Worm (Caenorhabditis elegans) whole organism, young adult: ENCODE data around the gene col-186.
A peak's percentile ranks its signal among the peaks of the same experiment; 100 is the strongest.

Source experiments
- D2030.7 ChIP-seq: fragments of 200-800 bp; sonication (Bioruptor generic); IDR thresholded peaks from 2 replicates; pipeline ENCODE4 v1.3.6; 2022; ENCODE audit warnings: missing genetic modification reagents, missing genetic modification characterization, missing compliant biosample characterization
- F23B12.7 ChIP-seq: sonication (generic microtip); optimal IDR thresholded peaks from 2 replicates; lab custom pipeline; 2017; ENCODE audit warnings: missing genetic modification characterization, mild to moderate bottlenecking, missing compliant biosample characterization, antibody characterized with exemption, moderate library complexity; ENCODE audit not compliant: insufficient read depth
- F37B4.10 ChIP-seq: fragments of 200-800 bp; sonication (Bioruptor generic); IDR thresholded peaks from 2 replicates; pipeline ENCODE4 v1.3.6; 2022; ENCODE audit warnings: missing genetic modification characterization, missing compliant biosample characterization
- F39B2.1 ChIP-seq: fragments of 200-800 bp; sonication (Bioruptor generic); IDR thresholded peaks from 2 replicates; pipeline ENCODE4 v1.3.6; 2022; ENCODE audit warnings: missing genetic modification reagents, missing genetic modification characterization, missing compliant biosample characterization
- F52B5.7 ChIP-seq: sonication (generic microtip); optimal IDR thresholded peaks from 2 replicates; lab custom pipeline; 2016; ENCODE audit warnings: mild to moderate bottlenecking, missing genetic modification characterization, missing compliant biosample characterization
- Y53G8AR.9 ChIP-seq: fragments of 200-800 bp; sonication (Bioruptor generic); conservative IDR thresholded peaks from 2 replicates; pipeline ENCODE4 v1.3.6; 2022; ENCODE audit warnings: missing genetic modification reagents, missing genetic modification characterization, missing compliant biosample characterization
- Y67H2A.10 ChIP-seq: fragments of 200-800 bp; sonication (Bioruptor generic); conservative IDR thresholded peaks from 2 replicates; pipeline ENCODE4 v1.3.6; 2022; ENCODE audit warnings: missing genetic modification reagents, missing genetic modification characterization, missing compliant biosample characterization
- Y79H2A.3 ChIP-seq: fragments of 200-800 bp; sonication (Bioruptor generic); conservative IDR thresholded peaks from 2 replicates; pipeline ENCODE4 v1.3.6; 2022; ENCODE audit warnings: missing genetic modification reagents, missing genetic modification characterization, missing compliant biosample characterization
- Y95B8A.8 ChIP-seq: fragments of 200-800 bp; sonication (Bioruptor generic); IDR thresholded peaks from 2 replicates; pipeline ENCODE4 v1.3.6; 2022; ENCODE audit warnings: missing genetic modification reagents, missing genetic modification characterization, missing compliant biosample characterization
- attf-5 ChIP-seq: fragments of 200-800 bp; sonication (Bioruptor generic); optimal IDR thresholded peaks from 2 replicates; lab custom pipeline; 2018; ENCODE audit warnings: mild to moderate bottlenecking, missing genetic modification characterization, missing compliant biosample characterization
- cebp-1 ChIP-seq, 2 experiments: fragments of 200-800 bp in 1 of 2; sonication (Bioruptor generic) in 1 of 2; sonication (generic microtip) in 1 of 2; IDR thresholded peaks in 1 of 2; optimal IDR thresholded peaks in 1 of 2; 2 replicates each; pipeline versions ENCODE4 v1.3.6 to Lab custom; 2017 to 2022; ENCODE audit warnings: missing compliant biosample characterization in 2 of 2, missing genetic modification characterization in 2 of 2, mild to moderate bottlenecking in 1 of 2, missing genetic modification reagents in 1 of 2, moderate library complexity in 1 of 2
- ceh-40 ChIP-seq: fragments of 200-800 bp; sonication (Bioruptor generic); IDR thresholded peaks from 2 replicates; pipeline ENCODE4 v1.3.6; 2022; ENCODE audit warnings: missing genetic modification characterization, missing compliant biosample characterization
- dpff-1 ChIP-seq: sonication (generic microtip); optimal IDR thresholded peaks from 2 replicates; lab custom pipeline; 2017; ENCODE audit warnings: mild to moderate bottlenecking, missing genetic modification characterization, missing compliant biosample characterization
- egrh-3 ChIP-seq: fragments of 200-800 bp; sonication (Bioruptor generic); IDR thresholded peaks from 2 replicates; pipeline ENCODE4 v1.3.6; 2022; ENCODE audit warnings: missing genetic modification reagents, missing genetic modification characterization, missing compliant biosample characterization
- hlh-12 ChIP-seq: sonication (generic microtip); optimal IDR thresholded peaks from 2 replicates; lab custom pipeline; 2016; ENCODE audit warnings: missing genetic modification characterization, missing compliant biosample characterization
- hmg-20 ChIP-seq: fragments of 200-800 bp; sonication (Bioruptor generic); IDR thresholded peaks from 2 replicates; pipeline ENCODE4 v1.3.6; 2022; ENCODE audit warnings: missing genetic modification reagents, missing genetic modification characterization, missing compliant biosample characterization
- hrde-1 ChIP-seq: sonication (generic microtip); optimal IDR thresholded peaks from 2 replicates; lab custom pipeline; 2016; ENCODE audit warnings: missing genetic modification characterization, mild to moderate bottlenecking, missing compliant biosample characterization, moderate library complexity, missing genotype, missing genetic modification reagents, borderline replicate concordance
- hsf-1 ChIP-seq: fragments of 200-800 bp; sonication (Bioruptor generic); IDR thresholded peaks from 2 replicates; pipeline ENCODE4 v1.3.6; 2022; ENCODE audit warnings: missing genetic modification reagents, missing genetic modification characterization, missing compliant biosample characterization
- let-526 ChIP-seq: fragments of 200-800 bp; sonication (Bioruptor generic); IDR thresholded peaks from 2 replicates; pipeline ENCODE4 v1.3.6; 2022; ENCODE audit warnings: missing genetic modification reagents, missing genetic modification characterization, missing compliant biosample characterization
- let-607 ChIP-seq, 2 experiments: fragments of 200-800 bp in 1 of 2; sonication (Bioruptor generic) in 1 of 2; sonication (generic microtip) in 1 of 2; optimal IDR thresholded peaks; 2 replicates each; lab custom pipeline; 2016 to 2018; ENCODE audit warnings: mild to moderate bottlenecking in 2 of 2, missing compliant biosample characterization in 2 of 2, missing genetic modification characterization in 2 of 2, moderate library complexity in 2 of 2, missing genotype in 1 of 2
- lsl-1 ChIP-seq: fragments of 200-800 bp; sonication (Bioruptor generic); optimal IDR thresholded peaks from 2 replicates; lab custom pipeline; 2018; ENCODE audit warnings: mild to moderate bottlenecking, missing genetic modification characterization, moderate library complexity, missing compliant biosample characterization
- madf-3 ChIP-seq: fragments of 200-800 bp; sonication (Bioruptor generic); IDR thresholded peaks from 2 replicates; pipeline ENCODE4 v1.3.6; 2022; ENCODE audit warnings: missing genetic modification reagents, missing genetic modification characterization, missing compliant biosample characterization
- madf-8 ChIP-seq: fragments of 200-800 bp; sonication (Bioruptor generic); conservative IDR thresholded peaks from 2 replicates; pipeline ENCODE4 v1.3.6; 2022; ENCODE audit warnings: missing genetic modification reagents, missing genetic modification characterization, missing compliant biosample characterization
- mes-4 ChIP-seq: sonication (generic microtip); optimal IDR thresholded peaks from 2 replicates; lab custom pipeline; 2016; ENCODE audit warnings: missing genotype, missing genetic modification characterization, missing compliant biosample characterization
- nfya-2 ChIP-seq: fragments of 200-800 bp; sonication (Bioruptor generic); IDR thresholded peaks from 2 replicates; pipeline ENCODE4 v1.3.6; 2022; ENCODE audit warnings: missing genetic modification reagents, missing genetic modification characterization, missing compliant biosample characterization
- nhr-120 ChIP-seq: fragments of 200-800 bp; sonication (Bioruptor generic); IDR thresholded peaks from 2 replicates; pipeline ENCODE4 v1.3.6; 2022; ENCODE audit warnings: missing genetic modification characterization, missing compliant biosample characterization
- nhr-179 ChIP-seq: sonication (generic microtip); optimal IDR thresholded peaks from 2 replicates; lab custom pipeline; 2016; ENCODE audit warnings: mild to moderate bottlenecking, missing genetic modification characterization, missing compliant biosample characterization
- nhr-80 ChIP-seq: sonication (generic microtip); optimal IDR thresholded peaks from 2 replicates; lab custom pipeline; 2016; ENCODE audit warnings: missing genetic modification characterization, missing compliant biosample characterization
- repo-1 ChIP-seq: sonication (generic microtip); optimal IDR thresholded peaks from 2 replicates; lab custom pipeline; 2017; ENCODE audit warnings: mild to moderate bottlenecking, missing genetic modification characterization, missing compliant biosample characterization
- snpc-1.1 ChIP-seq: sonication (generic microtip); optimal IDR thresholded peaks from 2 replicates; lab custom pipeline; 2017; ENCODE audit warnings: missing genetic modification characterization, mild to moderate bottlenecking, missing compliant biosample characterization, antibody characterized with exemption, moderate library complexity, missing genotype, missing genetic modification reagents; ENCODE audit not compliant: insufficient read depth
- snpc-1.3 ChIP-seq: sonication (generic microtip); optimal IDR thresholded peaks from 2 replicates; lab custom pipeline; 2017; ENCODE audit warnings: missing genetic modification characterization, mild to moderate bottlenecking, missing compliant biosample characterization, antibody characterized with exemption, moderate library complexity, missing genotype, missing genetic modification reagents; ENCODE audit not compliant: insufficient read depth
- snpc-4 ChIP-seq, 5 experiments: fragments of 150-350 bp in 1 of 5; sonication (generic microtip) in 4 of 5; optimal IDR thresholded peaks; 2 replicates each; lab custom pipeline; 2014 to 2018; ENCODE audit warnings: missing genetic modification characterization in 5 of 5, missing biosample characterization in 3 of 5, antibody characterized with exemption in 2 of 5, mild to moderate bottlenecking in 2 of 5, missing compliant biosample characterization in 2 of 5, missing genotype in 2 of 5, moderate library complexity in 2 of 5, missing genetic modification reagents in 1 of 5
- unc-130 ChIP-seq: sonication (generic microtip); optimal IDR thresholded peaks from 2 replicates; lab custom pipeline; 2016; ENCODE audit warnings: missing genetic modification reagents, missing genetic modification characterization, missing compliant biosample characterization
- zfh-2 ChIP-seq: fragments of 200-800 bp; sonication (Bioruptor generic); conservative IDR thresholded peaks from 2 replicates; pipeline ENCODE4 v1.3.6; 2022; ENCODE audit warnings: missing genetic modification reagents, missing genetic modification characterization, missing compliant biosample characterization
- ztf-22 ChIP-seq: fragments of 200-800 bp; sonication (Bioruptor generic); optimal IDR thresholded peaks from 2 replicates; lab custom pipeline; 2018; ENCODE audit warnings: mild to moderate bottlenecking, missing genetic modification characterization, moderate library complexity, missing compliant biosample characterization
- ztf-6 ChIP-seq: fragments of 200-800 bp; sonication (Bioruptor generic); IDR thresholded peaks from 2 replicates; pipeline ENCODE4 v1.3.6; 2022; ENCODE audit warnings: missing genetic modification reagents, missing genetic modification characterization, missing compliant biosample characterization

Gene col-186

ce11 chrX:15943709-15944108 is 7.6 kb upstream of the col-186 start, which contains the start of gene mec-5:
Gene mec-5 (plus strand): TSS chrX:15944009.
- no peak for TF ChIP-seq let-526 (GFP tag; lab: Robert Waterston, UW)
- no peak for TF ChIP-seq F52B5.7 (tag; lab: Kevin White, UChicago)
- no peak for TF ChIP-seq nhr-179 (tag; lab: Kevin White, UChicago)
- no peak for TF ChIP-seq repo-1
- TF ChIP-seq F23B12.7 = no peak
- no peak for TF ChIP-seq D2030.7
- TF ChIP-seq lsl-1 (GFP tag; lab: Kevin White, UChicago) = no peak
- TF ChIP-seq ztf-6 = no peak
- TF ChIP-seq nfya-2 (GFP tag; lab: Robert Waterston, UW) = no peak
- TF ChIP-seq unc-130 (GFP tag; lab: Kevin White, UChicago) = no peak
- TF ChIP-seq ztf-22 (GFP tag; lab: Kevin White, UChicago) = no peak
- TF ChIP-seq cebp-1 (GFP tag; IDR thresholded peaks at IDR 0.05; lab: Robert Waterston, UW) = no peak
- TF ChIP-seq cebp-1 (tag; optimal IDR thresholded peaks at IDR 0.05; lab: Kevin White, UChicago) = no peak
- no peak for TF ChIP-seq Y67H2A.10
- no peak for TF ChIP-seq Y53G8AR.9 (GFP tag; lab: Robert Waterston, UW)
- no peak for TF ChIP-seq hsf-1 (GFP tag; lab: Robert Waterston, UW)
- TF ChIP-seq ceh-40 = no peak
- TF ChIP-seq hlh-12 (tag; lab: Kevin White, UChicago) = no peak
- no peak for TF ChIP-seq attf-5
- no peak for TF ChIP-seq Y95B8A.8 (GFP tag; lab: Robert Waterston, UW)
- TF ChIP-seq, all 124 proteins: peak for 0

ce11 chrX:15944198-15944597 is 7.1 kb upstream of the col-186 start:
- TF ChIP-seq hmg-20 (GFP tag; lab: Robert Waterston, UW) (no peak), let-607 (tag; optimal IDR thresholded peaks at IDR 0.05; lab: Kevin White, UChicago) (peak; percentile 64 to 77), hrde-1 (tag; lab: Kevin White, UChicago) (no peak), snpc-1.3 (tag; lab: Kevin White, UChicago) (no peak), nhr-80 (tag; lab: Kevin White, UChicago) (peak; percentile 78)

- peak; percentile 86 for TF ChIP-seq zfh-2 (GFP tag; lab: Robert Waterston, UW)
- no peak for TF ChIP-seq F39B2.1 (GFP tag; lab: Robert Waterston, UW)
- TF ChIP-seq, all 124 proteins: peak for 1
These were observed 5.5 kb upstream of the col-186 start for ce11 chrX:15945806-15946205.

- TF ChIP-seq egrh-3 (GFP tag; lab: Robert Waterston, UW) (peak; percentile 34; the same call in 1 of the 2 replicates), zfh-2 (GFP tag; lab: Robert Waterston, UW) (peak; percentile 51; the same call in 1 of the 2 replicates), snpc-4 (GFP tag; optimal IDR thresholded peaks at IDR 0.05; lab: Kevin White, UChicago) (no peak), snpc-4 (tag; optimal IDR thresholded peaks at IDR 0.05; lab: Kevin White, UChicago) (no peak)
These were observed 1.8 kb downstream of the col-186 start for ce11 chrX:15953086-15953485.

ce11 chrX:15953611-15954010 is 2.3 kb downstream of the col-186 start:
- no peak for TF ChIP-seq madf-3
- no peak for TF ChIP-seq madf-8 (GFP tag; lab: Robert Waterston, UW)
- TF ChIP-seq dpff-1 (tag; lab: Kevin White, UChicago) = no peak
- TF ChIP-seq let-607 (tag; optimal IDR thresholded peaks at IDR 0.05; lab: Kevin White, UChicago) = no peak
- TF ChIP-seq nhr-120 (GFP tag; lab: Robert Waterston, UW) = no peak
- TF ChIP-seq Y79H2A.3 (GFP tag; lab: Robert Waterston, UW) = no peak
- peak; percentile 18 for TF ChIP-seq snpc-1.1 (tag; lab: Kevin White, UChicago)
- no peak for TF ChIP-seq mes-4 (tag; lab: Kevin White, UChicago)
- no peak for TF ChIP-seq snpc-4 (GFP tag; optimal IDR thresholded peaks at IDR 0.05; lab: Kevin White, UChicago)
- TF ChIP-seq snpc-4 (tag; optimal IDR thresholded peaks at IDR 0.05; lab: Kevin White, UChicago) = peak in 3 of 4 experiments; percentile 53 to 91 (median 81)
- TF ChIP-seq ztf-22 (GFP tag; lab: Kevin White, UChicago) = no peak
- no peak for TF ChIP-seq F37B4.10 (GFP tag; lab: Robert Waterston, UW)
- TF ChIP-seq, all 124 proteins: peak for 2
